Worm (Caenorhabditis elegans) whole organism, L1 larva: ENCODE results near the gene Y113G7B.11.

ENCODE experiments used
- C16A3.4 ChIP-seq: fragments of 150-350 bp; optimal IDR thresholded peaks from 2 replicates; lab custom pipeline; 2014; ENCODE audit warnings: missing biosample characterization, missing genetic modification characterization
- aly-2 ChIP-seq: fragments of 150-350 bp; optimal IDR thresholded peaks from 2 replicates; lab custom pipeline; 2014; ENCODE audit warnings: missing biosample characterization, missing genetic modification characterization
- ceh-8 ChIP-seq: fragments of 200-800 bp; sonication (Bioruptor generic); optimal IDR thresholded peaks from 2 replicates; lab custom pipeline; 2018; ENCODE audit warnings: mild to moderate bottlenecking, missing genetic modification characterization, moderate library complexity, missing compliant biosample characterization
- ceh-82 ChIP-seq, 3 experiments: fragments of 150-350 bp in 1 of 3; sonication (generic microtip) in 2 of 3; optimal IDR thresholded peaks; 2 replicates each; lab custom pipeline; 2014 to 2017; ENCODE audit warnings: missing biosample characterization in 3 of 3, missing genetic modification characterization in 3 of 3
- ceh-88 ChIP-seq: fragments of 200-800 bp; sonication (Bioruptor generic); IDR thresholded peaks from 2 replicates; pipeline ENCODE4 v1.3.6; 2022; ENCODE audit warnings: missing genetic modification characterization, missing compliant biosample characterization
- ces-1 ChIP-seq: fragments of 150-350 bp; optimal IDR thresholded peaks from 2 replicates; lab custom pipeline; 2014; ENCODE audit warnings: missing biosample characterization, missing genetic modification reagents, missing genetic modification characterization
- efl-1 ChIP-seq, 4 experiments: fragments of 150-350 bp; optimal IDR thresholded peaks in 3 of 4; peaks in 1 of 4; 1 replicate in 1 of 4; 2 replicates in 3 of 4; lab custom pipeline; 2014; ENCODE audit warnings: missing biosample characterization in 2 of 4, missing genetic modification characterization in 2 of 4, missing genetic modification reagents in 2 of 4
- efl-3 ChIP-seq: fragments of 200-800 bp; sonication (Bioruptor generic); optimal IDR thresholded peaks from 2 replicates; lab custom pipeline; 2018; ENCODE audit warnings: mild to moderate bottlenecking, missing genetic modification characterization, missing compliant biosample characterization
- egl-27 ChIP-seq, 2 experiments: fragments of 150-350 bp in 1 of 2; sonication (generic microtip); optimal IDR thresholded peaks; 3 replicates each; lab custom pipeline; 2017 to 2018; ENCODE audit warnings: missing biosample characterization in 2 of 2, missing genetic modification characterization in 2 of 2, missing genetic modification reagents in 2 of 2
- elt-3 ChIP-seq, 6 experiments: fragments of 150-350 bp in 1 of 6; sonication (generic microtip); optimal IDR thresholded peaks; 2 replicates each; lab custom pipeline; 2017 to 2018; ENCODE audit warnings: missing biosample characterization in 6 of 6, missing genetic modification characterization in 6 of 6, inconsistent platforms in 1 of 6
- fkh-8 ChIP-seq: sonication (generic microtip); optimal IDR thresholded peaks from 2 replicates; lab custom pipeline; 2016; ENCODE audit warnings: mild to moderate bottlenecking, missing genetic modification characterization, missing compliant biosample characterization
- hlh-17 ChIP-seq: fragments of 200-800 bp; sonication (Bioruptor generic); optimal IDR thresholded peaks from 2 replicates; lab custom pipeline; 2018; ENCODE audit warnings: missing genetic modification characterization, mild to moderate bottlenecking, missing compliant biosample characterization, moderate library complexity, borderline replicate concordance
- hpl-2 ChIP-seq: fragments of 150-350 bp; optimal IDR thresholded peaks from 2 replicates; lab custom pipeline; 2014; ENCODE audit warnings: missing biosample characterization, missing genetic modification reagents, missing genetic modification characterization
- isw-1 ChIP-seq: fragments of 200-800 bp; sonication (Bioruptor generic); IDR thresholded peaks from 2 replicates; pipeline ENCODE4 v1.3.6; 2022; ENCODE audit warnings: missing genetic modification characterization, missing compliant biosample characterization
- lin-13 ChIP-seq: fragments of 150-350 bp; optimal IDR thresholded peaks from 2 replicates; lab custom pipeline; 2014; ENCODE audit warnings: missing biosample characterization, missing genetic modification reagents, missing genetic modification characterization
- lin-15B ChIP-seq: fragments of 150-350 bp; sonication (generic microtip); optimal IDR thresholded peaks from 3 replicates; lab custom pipeline; 2014; ENCODE audit warnings: missing biosample characterization, missing genetic modification characterization
- lin-39 ChIP-seq: fragments of 150-350 bp; optimal IDR thresholded peaks from 2 replicates; lab custom pipeline; 2014; ENCODE audit warnings: missing biosample characterization, missing genetic modification reagents, missing genetic modification characterization
- nhr-11 ChIP-seq: fragments of 150-350 bp; optimal IDR thresholded peaks from 2 replicates; lab custom pipeline; 2014; ENCODE audit warnings: missing biosample characterization, missing genetic modification characterization
- nhr-12 ChIP-seq: sonication (generic microtip); optimal IDR thresholded peaks from 2 replicates; lab custom pipeline; 2017; ENCODE audit warnings: missing biosample characterization, missing genetic modification characterization
- nhr-19 ChIP-seq: fragments of 200-800 bp; sonication (Bioruptor generic); conservative IDR thresholded peaks from 2 replicates; pipeline ENCODE4 v1.3.6; 2022; ENCODE audit warnings: missing genetic modification characterization, missing compliant biosample characterization
- nhr-20 ChIP-seq: sonication (generic microtip); optimal IDR thresholded peaks from 2 replicates; lab custom pipeline; 2016; ENCODE audit warnings: mild to moderate bottlenecking, missing genetic modification characterization, missing compliant biosample characterization
- nhr-237 ChIP-seq: fragments of 150-350 bp; optimal IDR thresholded peaks from 2 replicates; lab custom pipeline; 2014; ENCODE audit warnings: missing biosample characterization, missing genetic modification characterization
- nhr-28 ChIP-seq: fragments of 150-350 bp; optimal IDR thresholded peaks from 2 replicates; lab custom pipeline; 2014; ENCODE audit warnings: missing biosample characterization, missing genetic modification characterization
- nhr-47 ChIP-seq: sonication (generic microtip); optimal IDR thresholded peaks from 2 replicates; lab custom pipeline; 2016; ENCODE audit warnings: mild to moderate bottlenecking, missing genetic modification characterization, moderate library complexity, missing compliant biosample characterization
- nhr-71 ChIP-seq: sonication (generic microtip); optimal IDR thresholded peaks from 2 replicates; lab custom pipeline; 2016; ENCODE audit warnings: mild to moderate bottlenecking, missing genetic modification characterization, moderate library complexity, missing compliant biosample characterization
- nhr-85 ChIP-seq: sonication (generic microtip); peaks from one replicate; lab custom pipeline; 2016; ENCODE audit warnings: missing genetic modification characterization, inconsistent platforms, missing compliant biosample characterization
- pqm-1 ChIP-seq: sonication (generic microtip); optimal IDR thresholded peaks from 3 replicates; lab custom pipeline; 2017; ENCODE audit warnings: missing biosample characterization, missing genetic modification characterization
- sox-4 ChIP-seq: sonication (generic microtip); optimal IDR thresholded peaks from 2 replicates; lab custom pipeline; 2016; ENCODE audit warnings: missing genetic modification characterization, missing compliant biosample characterization
- sptf-1 ChIP-seq: fragments of 150-350 bp; optimal IDR thresholded peaks from 2 replicates; lab custom pipeline; 2014; ENCODE audit warnings: missing biosample characterization, missing genetic modification characterization
- swsn-7 ChIP-seq: sonication (generic microtip); optimal IDR thresholded peaks from 2 replicates; lab custom pipeline; 2016; ENCODE audit warnings: missing genetic modification characterization, missing compliant biosample characterization
- tbx-2 ChIP-seq: sonication (generic microtip); optimal IDR thresholded peaks from 2 replicates; lab custom pipeline; 2016; ENCODE audit warnings: missing genetic modification characterization, missing compliant biosample characterization
- unc-130 ChIP-seq: fragments of 150-350 bp; optimal IDR thresholded peaks from 2 replicates; lab custom pipeline; 2017; ENCODE audit warnings: missing biosample characterization, missing genetic modification characterization, inconsistent platforms
- unc-86 ChIP-seq: sonication (generic microtip); optimal IDR thresholded peaks from 2 replicates; lab custom pipeline; 2016; ENCODE audit warnings: missing genetic modification characterization, missing compliant biosample characterization
- vab-15 ChIP-seq: sonication (generic microtip); optimal IDR thresholded peaks from 2 replicates; lab custom pipeline; 2017; ENCODE audit warnings: missing genotype, mild to moderate bottlenecking, missing genetic modification characterization, missing compliant biosample characterization
- xbp-1 ChIP-seq: sonication (generic microtip); optimal IDR thresholded peaks from 2 replicates; lab custom pipeline; 2016; ENCODE audit warnings: missing genetic modification characterization, missing compliant biosample characterization
- zag-1 ChIP-seq: fragments of 150-350 bp; optimal IDR thresholded peaks from 2 replicates; lab custom pipeline; 2014; ENCODE audit warnings: missing biosample characterization, missing genetic modification characterization

Y113G7B.11 gene

DNA sequence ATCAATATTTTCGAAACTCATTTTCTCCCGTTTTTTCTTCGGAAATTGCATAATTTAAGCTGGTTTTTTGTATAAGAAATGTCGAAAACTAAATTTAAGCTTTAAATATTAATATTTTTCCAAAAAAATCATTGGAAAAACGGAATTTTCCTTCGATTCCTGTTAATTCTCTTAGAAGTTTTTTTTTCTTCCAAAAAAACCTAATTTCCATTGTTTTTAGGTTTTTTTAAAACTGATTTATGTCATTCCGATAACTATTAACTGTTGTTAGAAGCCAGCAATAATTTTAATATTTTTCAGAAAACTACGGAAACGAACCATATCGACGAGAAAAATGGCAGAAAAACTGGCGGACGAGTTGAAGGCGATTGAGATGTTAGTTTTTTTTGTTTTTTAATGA, 13.8 kb downstream of the Y113G7B.11 start, which contains the start of gene fbxa-114:
TSS of gene fbxa-114 (plus strand) at position 301 of the 400 bp plus-strand sequence.
- TF ChIP-seq nhr-85 (tag; lab: Kevin White, UChicago) (peak; percentile 7), unc-86 (tag; lab: Kevin White, UChicago) (no peak), zag-1 (tag; lab: Kevin White, UChicago) (no peak), lin-15B (no peak), efl-1 (optimal IDR thresholded peaks at IDR 0.05; lab: Kevin White, UChicago) (no peak), efl-1 (GFP tag; optimal IDR thresholded peaks at IDR 0.05 in 1 of 2; lab: Kevin White, UChicago) (no peak), ceh-82 (tag; optimal IDR thresholded peaks at IDR 0.05; lab: Kevin White, UChicago) (no peak), unc-130 (tag; lab: Kevin White, UChicago) (no peak), nhr-19 (GFP tag; lab: Robert Waterston, UW) (no peak)

DNA sequence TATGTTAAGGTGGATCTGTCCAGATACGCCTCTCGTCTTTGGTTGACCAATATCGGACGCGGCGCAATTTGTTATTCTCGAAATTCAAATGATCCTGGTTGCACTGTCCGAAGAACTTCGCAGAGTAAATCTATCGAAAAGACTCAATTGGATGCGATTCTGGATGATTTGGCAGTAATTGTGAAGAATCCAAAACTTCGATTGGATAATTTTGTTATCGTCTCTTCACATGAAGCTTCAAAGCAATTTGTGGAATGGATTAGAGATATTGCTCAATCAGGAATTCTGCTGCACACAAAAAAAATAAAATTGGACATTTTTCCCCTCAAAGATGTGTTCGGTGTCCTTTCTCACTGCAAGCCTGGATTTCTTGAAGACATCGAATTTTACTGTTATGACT, 15.4 kb downstream of the Y113G7B.11 start:
- no peak for TF ChIP-seq lin-13
- no peak for TF ChIP-seq nhr-20
- no peak for TF ChIP-seq hpl-2
- TF ChIP-seq nhr-11 (tag; lab: Kevin White, UChicago), result no peak
- no peak for TF ChIP-seq vab-15 (tag; lab: Kevin White, UChicago)
- no peak for TF ChIP-seq ceh-88 (GFP tag; lab: Robert Waterston, UW)
- TF ChIP-seq unc-86 (tag; lab: Kevin White, UChicago), result no peak
- TF ChIP-seq elt-3 (tag; optimal IDR thresholded peaks at IDR 0.05; lab: Kevin White, UChicago), result no peak
- TF ChIP-seq ces-1, result no peak
- no peak for TF ChIP-seq ceh-8 (GFP tag; lab: Kevin White, UChicago)
- no peak for TF ChIP-seq C16A3.4 (tag; lab: Kevin White, UChicago)
- TF ChIP-seq nhr-12 (tag; lab: Kevin White, UChicago), result no peak
- no peak for TF ChIP-seq pqm-1 (tag; lab: Kevin White, UChicago)
- no peak for TF ChIP-seq nhr-237 (tag; lab: Kevin White, UChicago)
- no peak for TF ChIP-seq tbx-2 (tag; lab: Kevin White, UChicago)
- no peak for TF ChIP-seq sptf-1 (tag; lab: Kevin White, UChicago)

DNA sequence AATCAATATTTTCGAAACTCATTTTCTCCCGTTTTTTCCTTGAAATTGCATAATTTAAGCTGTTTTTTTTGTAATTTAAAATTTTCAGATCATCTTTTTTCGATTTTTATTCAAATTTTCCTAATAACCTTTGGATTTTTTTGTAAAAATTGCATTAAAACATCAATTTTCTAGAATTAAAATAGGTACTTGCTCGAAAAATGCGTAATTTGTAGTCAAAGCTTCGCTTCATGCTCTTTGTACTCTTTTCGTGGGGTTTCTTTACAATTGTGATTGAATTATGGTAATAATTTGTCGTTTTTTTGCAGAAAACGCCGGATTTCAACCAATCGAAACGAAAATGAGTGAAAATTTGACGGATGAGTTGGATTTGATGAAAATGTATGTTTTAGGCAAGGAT, 16.1 kb downstream of the Y113G7B.11 start, which contains the start of gene fog-2:
TSS of gene fog-2 (plus strand) at position 301 of the 400 bp plus-strand sequence.
- no peak for TF ChIP-seq unc-86 (tag; lab: Kevin White, UChicago)
- TF ChIP-seq lin-13, result no peak
- TF ChIP-seq isw-1 (GFP tag; lab: Robert Waterston, UW), result no peak
- no peak for TF ChIP-seq xbp-1 (tag; lab: Kevin White, UChicago)
- no peak for TF ChIP-seq nhr-28 (tag; lab: Kevin White, UChicago)
- no peak for TF ChIP-seq sox-4 (tag; lab: Kevin White, UChicago)
- no peak for TF ChIP-seq hlh-17 (GFP tag; lab: Kevin White, UChicago)
- no peak for TF ChIP-seq aly-2
- TF ChIP-seq nhr-71 (tag; lab: Kevin White, UChicago), result no peak
- TF ChIP-seq nhr-237 (tag; lab: Kevin White, UChicago), result no peak
- TF ChIP-seq fkh-8, result no peak
- no peak for TF ChIP-seq nhr-47 (tag; lab: Kevin White, UChicago)

DNA sequence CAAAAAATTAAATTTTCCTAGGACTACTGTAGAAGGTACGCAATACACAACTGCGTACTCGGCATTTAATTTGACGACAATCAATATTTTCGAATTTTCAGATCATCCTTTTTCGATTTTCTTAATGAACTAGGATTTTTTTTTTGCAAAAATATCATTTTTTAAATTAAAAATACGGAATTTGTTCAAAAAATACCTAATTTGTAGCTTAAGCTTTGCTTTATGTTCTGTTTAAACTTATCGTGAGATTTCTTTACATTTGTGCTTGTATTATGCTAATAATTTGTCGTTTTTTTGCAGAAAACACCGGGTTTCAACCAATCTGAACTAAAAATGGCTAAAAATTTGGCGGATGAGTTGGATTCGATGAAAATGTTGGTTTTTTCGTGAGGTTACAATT, 18.4 kb downstream of the Y113G7B.11 start, which contains the start of gene ftr-1:
TSS of gene ftr-1 (plus strand) at position 301 of the 400 bp plus-strand sequence.
- TF ChIP-seq efl-1 (optimal IDR thresholded peaks at IDR 0.05; lab: Kevin White, UChicago) (no peak), efl-1 (GFP tag; optimal IDR thresholded peaks at IDR 0.05 in 1 of 2; lab: Kevin White, UChicago) (peak in 1 of 2 experiments; percentile 32), vab-15 (tag; lab: Kevin White, UChicago) (no peak)

DNA sequence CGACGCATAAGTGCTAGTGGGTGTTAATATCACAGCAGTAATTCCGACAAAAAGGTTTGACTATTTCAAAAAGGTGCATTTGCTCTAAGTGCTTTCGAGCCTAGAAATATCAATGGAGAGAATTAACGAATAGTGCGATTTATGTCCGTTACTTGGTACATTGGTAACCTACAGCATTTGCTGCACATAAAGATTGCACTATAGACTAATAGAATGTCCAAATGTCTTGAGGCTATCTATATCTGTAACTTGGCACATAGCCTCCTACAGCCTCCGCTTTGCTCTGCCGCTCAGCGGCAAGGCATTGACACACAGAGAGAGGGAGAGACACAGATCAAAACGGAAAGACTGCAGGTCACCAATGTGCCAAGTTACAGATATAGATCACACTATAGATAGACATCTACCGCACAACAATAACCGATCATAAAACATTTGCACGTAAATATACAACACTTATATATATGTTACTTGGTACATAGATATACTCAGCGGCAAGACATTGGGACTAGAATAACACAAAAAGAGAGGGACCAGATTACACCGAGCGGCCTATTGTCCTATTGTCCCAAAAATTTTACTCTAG, 19.6 kb downstream of the Y113G7B.11 start, which contains the start of the genes srh-217 and Y113G7B.28:
TSS of gene srh-217 (minus strand) at position 101 of the 586 bp plus-strand sequence.
TSS of gene Y113G7B.28 (plus strand) at position 536 of the 586 bp plus-strand sequence.
- TF ChIP-seq tbx-2 (tag; lab: Kevin White, UChicago), result no peak
- no peak for TF ChIP-seq lin-39 (tag; lab: Kevin White, UChicago)
- TF ChIP-seq swsn-7 (tag; lab: Kevin White, UChicago), result no peak
- TF ChIP-seq egl-27 (tag; optimal IDR thresholded peaks at IDR 0.05; lab: Kevin White, UChicago), result no peak
- no peak for TF ChIP-seq aly-2
- TF ChIP-seq efl-3 (GFP tag; lab: Kevin White, UChicago), result no peak
- TF ChIP-seq efl-1 (optimal IDR thresholded peaks at IDR 0.05; lab: Kevin White, UChicago), result no peak
- TF ChIP-seq efl-1 (GFP tag; optimal IDR thresholded peaks at IDR 0.05 in 1 of 2; lab: Kevin White, UChicago), result peak in 1 of 2 experiments; percentile 57
- no peak for TF ChIP-seq sox-4 (tag; lab: Kevin White, UChicago)
